Worm (Caenorhabditis elegans): ENCODE results near the gene trmt-10C.2.

ce11 chrIII:6311452-6311851 lies 34.6 kb upstream of the trmt-10C.2 start:
- no peak for TF ChIP-seq nhr-28 (tag; optimal IDR thresholded peaks at IDR 0.05)
- no peak for TF ChIP-seq lin-15B (tag; optimal IDR thresholded peaks at IDR 0.05)
- TF ChIP-seq nhr-11 (tag; optimal IDR thresholded peaks at IDR 0.05): no peak
- TF ChIP-seq ceh-82 (tag; optimal IDR thresholded peaks at IDR 0.05): no peak
- no peak for TF ChIP-seq elt-3 (tag; optimal IDR thresholded peaks at IDR 0.05)
- no peak for TF ChIP-seq tbx-2 (tag; optimal IDR thresholded peaks at IDR 0.05)
- TF ChIP-seq nfya-1 (tag; optimal IDR thresholded peaks at IDR 0.05; ENCODE audit: insufficient read depth): no peak
- TF ChIP-seq snpc-4 (tag; optimal IDR thresholded peaks at IDR 0.05): no peak
- no peak for TF ChIP-seq nhr-77 (tag; optimal IDR thresholded peaks at IDR 0.05)
- no peak for TF ChIP-seq nhr-43 (tag; optimal IDR thresholded peaks at IDR 0.05; ENCODE audit: poor library complexity, severe bottlenecking)
